Fruit fly (Drosophila melanogaster) whole organism, wandering third instar larva: ENCODE results near the gene GMF.

ENCODE experiments used
- Abd-B ChIP-seq: fragments of >200 bp; optimal IDR thresholded peaks from 2 replicates; lab custom pipeline; 2017; ENCODE audit warnings: missing biosample characterization, missing genetic modification characterization
- CG32264 ChIP-seq: fragments of 200-800 bp; sonication (Bioruptor generic); optimal IDR thresholded peaks from 2 replicates; lab custom pipeline; 2016; ENCODE audit warnings: missing biosample characterization, missing genetic modification characterization
- CG9705 ChIP-seq: fragments of 200-800 bp; sonication (Bioruptor generic); optimal IDR thresholded peaks from 2 replicates; lab custom pipeline; 2018; ENCODE audit warnings: missing biosample characterization, mild to moderate bottlenecking, missing genetic modification characterization
- CrebA ChIP-seq: fragments of 200-800 bp; sonication (Bioruptor generic); optimal IDR thresholded peaks from 2 replicates; lab custom pipeline; 2016; ENCODE audit warnings: missing biosample characterization, mild to moderate bottlenecking, missing genetic modification characterization, borderline replicate concordance
- Dfd ChIP-seq: fragments of >200 bp; optimal IDR thresholded peaks from 2 replicates; lab custom pipeline; 2017; ENCODE audit warnings: missing biosample characterization, missing genetic modification characterization
- Dif ChIP-seq: fragments of 200-275, 200-300 bp; sonication (Bioruptor generic); optimal IDR thresholded peaks from 2 replicates; lab custom pipeline; 2018; ENCODE audit warnings: missing biosample characterization, missing genetic modification characterization; ENCODE audit not compliant: partially characterized antibody
- GATAd ChIP-seq: sonication (Bioruptor generic); optimal IDR thresholded peaks from 2 replicates; lab custom pipeline; 2016; ENCODE audit warnings: missing biosample characterization, missing genetic modification characterization
- HLH106 ChIP-seq: fragments of 200-800 bp; optimal IDR thresholded peaks from 3 replicates; lab custom pipeline; 2019; ENCODE audit warnings: missing biosample characterization, mild to moderate bottlenecking, missing genetic modification characterization, moderate library complexity
- Hnf4 ChIP-seq: fragments of 200-800 bp; sonication (Bioruptor generic); optimal IDR thresholded peaks from 2 replicates; lab custom pipeline; 2016; ENCODE audit warnings: missing biosample characterization, mild to moderate bottlenecking, missing genetic modification characterization
- Hr78 ChIP-seq: fragments of >200 bp; optimal IDR thresholded peaks from 2 replicates; lab custom pipeline; 2017; ENCODE audit warnings: missing biosample characterization, missing genetic modification characterization
- Hr83 ChIP-seq: fragments of 200-300 bp; sonication (Bioruptor generic); optimal IDR thresholded peaks from 2 replicates; lab custom pipeline; 2016; ENCODE audit warnings: missing biosample characterization, mild to moderate bottlenecking, missing genetic modification characterization, moderate library complexity; ENCODE audit not compliant: poor library complexity, severe bottlenecking
- Jra ChIP-seq: sonication (Bioruptor generic); optimal IDR thresholded peaks from 2 replicates; lab custom pipeline; 2016; ENCODE audit warnings: missing biosample characterization, missing genetic modification characterization
- Myc ChIP-seq: fragments of >200 bp; optimal IDR thresholded peaks from 2 replicates; lab custom pipeline; 2017
- N ChIP-seq: fragments of >200 bp; optimal IDR thresholded peaks from 2 replicates; lab custom pipeline; 2018; ENCODE audit warnings: missing biosample characterization, missing external identifiers, missing genetic modification characterization
- OdsH ChIP-seq: fragments of 200-800 bp; sonication (Bioruptor generic); optimal IDR thresholded peaks from 2 replicates; lab custom pipeline; 2016; ENCODE audit warnings: missing biosample characterization, mild to moderate bottlenecking, missing genetic modification characterization
- Rel ChIP-seq, 2 experiments: fragments of 200-800 bp; sonication (Bioruptor generic) in 1 of 2; optimal IDR thresholded peaks; 2 replicates in 1 of 2; 3 replicates in 1 of 2; lab custom pipeline; 2016 to 2019; ENCODE audit warnings: mild to moderate bottlenecking in 2 of 2, missing biosample characterization in 2 of 2, missing genetic modification characterization in 2 of 2, moderate library complexity in 1 of 2
- Sp1 ChIP-seq: fragments of 200-800 bp; sonication (Bioruptor generic); optimal IDR thresholded peaks from 3 replicates; lab custom pipeline; 2019; ENCODE audit warnings: missing biosample characterization, mild to moderate bottlenecking, missing genetic modification characterization, moderate library complexity
- Vsx2 ChIP-seq: fragments of 200-300, 225-300 bp; sonication (Bioruptor generic); optimal IDR thresholded peaks from 2 replicates; lab custom pipeline; 2018; ENCODE audit warnings: missing biosample characterization, missing genetic modification characterization; ENCODE audit not compliant: partially characterized antibody
- br ChIP-seq: fragments of 200-800 bp; sonication (Bioruptor generic); optimal IDR thresholded peaks from 2 replicates; lab custom pipeline; 2016; ENCODE audit warnings: missing biosample characterization, missing genetic modification characterization
- brk ChIP-seq: fragments of 200-800 bp; sonication (Bioruptor generic); optimal IDR thresholded peaks from 2 replicates; lab custom pipeline; 2016; ENCODE audit warnings: missing biosample characterization, mild to moderate bottlenecking, missing genetic modification characterization
- dl ChIP-seq, 2 experiments: fragments of 175-275, 200-275 bp in 1 of 2; fragments of 200-275 bp in 1 of 2; sonication (Bioruptor generic); optimal IDR thresholded peaks; lab custom pipeline; 2018; ENCODE audit warnings: mild to moderate bottlenecking in 2 of 2, missing biosample characterization in 2 of 2, missing genetic modification characterization in 2 of 2, moderate library complexity in 2 of 2; ENCODE audit not compliant: partially characterized antibody in 2 of 2, insufficient read depth in 1 of 2
- dmrt93B ChIP-seq: fragments of 200-800 bp; sonication (Bioruptor generic); optimal IDR thresholded peaks from 2 replicates; lab custom pipeline; 2018; ENCODE audit warnings: missing biosample characterization, mild to moderate bottlenecking, missing genetic modification characterization
- dsf ChIP-seq: sonication (Bioruptor generic); optimal IDR thresholded peaks from 2 replicates; lab custom pipeline; 2016; ENCODE audit warnings: missing biosample characterization, missing genetic modification characterization, borderline replicate concordance
- ey ChIP-seq: fragments of 200-800 bp; sonication (Bioruptor generic); optimal IDR thresholded peaks from 2 replicates; lab custom pipeline; 2016; ENCODE audit warnings: missing biosample characterization, missing genetic modification characterization
- foxo ChIP-seq, 2 experiments: fragments of 200-800 bp; sonication (Bioruptor generic); optimal IDR thresholded peaks; 2 replicates in 1 of 2; 3 replicates in 1 of 2; lab custom pipeline; 2016 to 2017; ENCODE audit warnings: missing biosample characterization in 2 of 2, missing genetic modification characterization in 2 of 2
- fru ChIP-seq: fragments of 200-800 bp; sonication (Bioruptor generic); optimal IDR thresholded peaks from 3 replicates; lab custom pipeline; 2016; ENCODE audit warnings: missing biosample characterization, mild to moderate bottlenecking, missing genetic modification characterization
- h ChIP-seq: fragments of 200-800 bp; sonication (Bioruptor generic); optimal IDR thresholded peaks from 3 replicates; lab custom pipeline; 2016; ENCODE audit warnings: missing biosample characterization, mild to moderate bottlenecking, missing genetic modification characterization
- jim ChIP-seq: fragments of 175-275, 200-325 bp; sonication (Bioruptor generic); optimal IDR thresholded peaks from 2 replicates; lab custom pipeline; 2016; ENCODE audit warnings: missing biosample characterization, mild to moderate bottlenecking, missing genetic modification characterization
- psq ChIP-seq: fragments of 200-800 bp; sonication (Bioruptor generic); optimal IDR thresholded peaks from 3 replicates; lab custom pipeline; 2017; ENCODE audit warnings: missing biosample characterization, mild to moderate bottlenecking, missing genetic modification characterization, moderate library complexity
- rgr ChIP-seq: fragments of 200-800 bp; sonication (Bioruptor generic); optimal IDR thresholded peaks from 3 replicates; lab custom pipeline; 2016; ENCODE audit warnings: missing biosample characterization, mild to moderate bottlenecking, missing genetic modification characterization
- sage ChIP-seq: fragments of 200-800 bp; sonication (Bioruptor generic); optimal IDR thresholded peaks from 2 replicates; lab custom pipeline; 2016; ENCODE audit warnings: missing biosample characterization, mild to moderate bottlenecking, missing genetic modification characterization
- sv ChIP-seq: fragments of 200-800 bp; sonication (Bioruptor generic); optimal IDR thresholded peaks from 3 replicates; lab custom pipeline; 2016; ENCODE audit warnings: missing biosample characterization, missing genetic modification characterization
- tai ChIP-seq: sonication (Bioruptor generic); optimal IDR thresholded peaks from 2 replicates; lab custom pipeline; 2016; ENCODE audit warnings: missing biosample characterization, missing genetic modification characterization
- usp ChIP-seq: fragments of >200 bp; optimal IDR thresholded peaks from 2 replicates; lab custom pipeline; 2017; ENCODE audit warnings: missing biosample characterization, missing genetic modification characterization
- woc ChIP-seq: sonication (Bioruptor generic); optimal IDR thresholded peaks from 2 replicates; lab custom pipeline; 2016; ENCODE audit warnings: missing biosample characterization, mild to moderate bottlenecking, missing genetic modification characterization

The GMF gene

dm6 chr2L:16268107-16268539 is 34.6 kb downstream of the GMF start:
- TF ChIP-seq ey (GFP tag; lab: Kevin White, UChicago) (no peak), GATAd (GFP tag; lab: Kevin White, UChicago) (no peak), psq (GFP tag; lab: Kevin White, UChicago) (no peak), sv (no peak), dl (GFP tag; optimal IDR thresholded peaks at IDR 0.05; lab: Kevin White, UChicago; ENCODE audit: insufficient read depth in 1 of 2, partially characterized antibody in 2 of 2) (peak; percentile 67 to 71), OdsH (GFP tag; lab: Kevin White, UChicago) (no peak), Hr78 (GFP tag; lab: Kevin White, UChicago) (no peak), foxo (GFP tag; optimal IDR thresholded peaks at IDR 0.05; lab: Kevin White, UChicago) (no peak), dsf (GFP tag; lab: Kevin White, UChicago) (no peak), jim (no peak), usp (no peak), Abd-B (GFP tag; lab: Kevin White, UChicago) (no peak), CG9705 (no peak), Vsx2 (GFP tag; lab: Kevin White, UChicago) (peak; percentile 44), Dif (peak; percentile 77), Rel (GFP tag; optimal IDR thresholded peaks at IDR 0.05; lab: Kevin White, UChicago) (no peak), Rel (tag; optimal IDR thresholded peaks at IDR 0.05; lab: Kevin White, UChicago) (peak; percentile 53), Sp1 (GFP tag; lab: Kevin White, UChicago) (no peak), Hr83 (GFP tag; lab: Kevin White, UChicago) (no peak), h (GFP tag; lab: Kevin White, UChicago) (no peak), woc (no peak), Myc (lab: Kevin White, UChicago) (no peak), fru (GFP tag; lab: Kevin White, UChicago) (peak; percentile 86), CrebA (GFP tag; lab: Kevin White, UChicago) (no peak), rgr (GFP tag; lab: Kevin White, UChicago) (no peak), sage (GFP tag; lab: Kevin White, UChicago) (no peak), tai (GFP tag; lab: Kevin White, UChicago) (no peak), Dfd (GFP tag; lab: Kevin White, UChicago) (no peak), dmrt93B (no peak), CG32264 (GFP tag; lab: Kevin White, UChicago) (no peak)

dm6 chr2L:16267159-16268065 is 35.3 kb downstream of the GMF start:
- TF ChIP-seq Jra, result no peak
- no peak for TF ChIP-seq N (GFP tag; lab: Kevin White, UChicago)
- peak; percentile 27 for TF ChIP-seq Hr83 (GFP tag; lab: Kevin White, UChicago)
- no peak for TF ChIP-seq br (GFP tag; lab: Kevin White, UChicago)
- no peak for TF ChIP-seq Hnf4 (GFP tag; lab: Kevin White, UChicago)
- TF ChIP-seq OdsH (GFP tag; lab: Kevin White, UChicago), result no peak
- TF ChIP-seq psq (GFP tag; lab: Kevin White, UChicago), result peak; percentile 82
- no peak for TF ChIP-seq Myc (lab: Kevin White, UChicago)
- peak; percentile 3 for TF ChIP-seq ey (GFP tag; lab: Kevin White, UChicago)
- TF ChIP-seq HLH106 (tag; lab: Kevin White, UChicago), result no peak
- TF ChIP-seq fru (GFP tag; lab: Kevin White, UChicago), result no peak
- TF ChIP-seq brk (GFP tag; lab: Kevin White, UChicago), result no peak
- TF ChIP-seq sage (GFP tag; lab: Kevin White, UChicago), result no peak
- TF ChIP-seq h (GFP tag; lab: Kevin White, UChicago), result no peak
- TF ChIP-seq foxo (GFP tag; optimal IDR thresholded peaks at IDR 0.05; lab: Kevin White, UChicago), result peak in 1 of 2 experiments; percentile 18
